Worm (Caenorhabditis elegans) whole organism, L3 larva: ENCODE measurements around the gene C27F2.4.

Experiments used
- ceh-16 ChIP-seq: sonication (generic microtip); optimal IDR thresholded peaks from 2 replicates; lab custom pipeline; 2017; ENCODE audit warnings: missing biosample characterization, missing genetic modification characterization
- ceh-82 ChIP-seq: fragments of 150-350 bp; optimal IDR thresholded peaks from 2 replicates; lab custom pipeline; 2014; ENCODE audit warnings: missing biosample characterization, missing genetic modification characterization
- ceh-9 ChIP-seq: sonication (generic microtip); optimal IDR thresholded peaks from 2 replicates; lab custom pipeline; 2018; ENCODE audit warnings: missing biosample characterization, missing genetic modification characterization
- egl-27 ChIP-seq: sonication (generic microtip); optimal IDR thresholded peaks from 4 replicates; lab custom pipeline; 2017; ENCODE audit warnings: missing biosample characterization, missing genetic modification reagents, missing genetic modification characterization
- elt-3 ChIP-seq, 3 experiments: fragments of 150-350 bp in 1 of 3; sonication (generic microtip) in 2 of 3; optimal IDR thresholded peaks; 2 replicates in 2 of 3; 4 replicates in 1 of 3; lab custom pipeline; 2014 to 2017; ENCODE audit warnings: missing biosample characterization in 3 of 3, missing genetic modification characterization in 3 of 3
- fkh-10 ChIP-seq: sonication (generic microtip); optimal IDR thresholded peaks from 2 replicates; lab custom pipeline; 2017; ENCODE audit warnings: missing biosample characterization, missing genetic modification reagents, missing genetic modification characterization
- fos-1 ChIP-seq: fragments of 150-350 bp; optimal IDR thresholded peaks from 2 replicates; lab custom pipeline; 2014; ENCODE audit warnings: missing biosample characterization, missing genetic modification characterization
- nhr-77 ChIP-seq: fragments of 150-350 bp; optimal IDR thresholded peaks from 2 replicates; lab custom pipeline; 2014; ENCODE audit warnings: missing biosample characterization, missing genetic modification characterization
- pha-4 ChIP-seq: fragments of 150-350 bp; optimal IDR thresholded peaks from 2 replicates; lab custom pipeline; 2014; ENCODE audit warnings: missing biosample characterization, missing genetic modification reagents, missing genetic modification characterization
- tbx-2 ChIP-seq: sonication (generic microtip); optimal IDR thresholded peaks from 2 replicates; lab custom pipeline; 2016; ENCODE audit warnings: mild to moderate bottlenecking, missing genetic modification characterization, missing compliant biosample characterization

ce11 chrIII:4930154-4930679 lies 29.9 kb downstream of the C27F2.4 start, which contains the start of gene set-2:
- no peak for TF ChIP-seq ceh-82 (tag; lab: Kevin White, UChicago)
- TF ChIP-seq fos-1 (tag; lab: Kevin White, UChicago), result no peak
- TF ChIP-seq egl-27 (tag; lab: Kevin White, UChicago), result no peak
- no peak for TF ChIP-seq tbx-2 (tag; lab: Kevin White, UChicago)
- no peak for TF ChIP-seq ceh-16 (tag; lab: Kevin White, UChicago)
- no peak for TF ChIP-seq ceh-9 (tag; lab: Kevin White, UChicago)
- TF ChIP-seq pha-4, result peak; percentile 61
- no peak for TF ChIP-seq fkh-10 (GFP tag; lab: Kevin White, UChicago)
- no peak for TF ChIP-seq elt-3 (tag; optimal IDR thresholded peaks at IDR 0.05; lab: Kevin White, UChicago)
- TF ChIP-seq nhr-77 (tag; lab: Kevin White, UChicago), result no peak
